Worm (Caenorhabditis elegans) whole organism, midembryonic: ENCODE results near the gene adm-4.

Source experiments
- T22C8.4 ChIP-seq: fragments of 200-800 bp; sonication (Bioruptor generic); IDR thresholded peaks from 2 replicates; pipeline ENCODE4 v1.3.6; 2022; ENCODE audit warnings: missing genetic modification characterization, missing compliant biosample characterization
- cog-1 ChIP-seq: sonication (generic microtip); optimal IDR thresholded peaks from 2 replicates; lab custom pipeline; 2016; ENCODE audit warnings: missing genetic modification characterization, missing compliant biosample characterization
- flt-1 ChIP-seq: fragments of 200-800 bp; sonication (Bioruptor generic); IDR thresholded peaks from 2 replicates; pipeline ENCODE4 v1.3.6; 2022; ENCODE audit warnings: missing genetic modification characterization, missing compliant biosample characterization
- klf-2 ChIP-seq: fragments of 200-800 bp; sonication (Bioruptor generic); conservative IDR thresholded peaks from 2 replicates; pipeline ENCODE4 v1.3.6; 2022; ENCODE audit warnings: missing genetic modification reagents, missing genetic modification characterization, missing compliant biosample characterization
- med-1 ChIP-seq: sonication (generic microtip); optimal IDR thresholded peaks from 2 replicates; lab custom pipeline; 2017; ENCODE audit warnings: missing genetic modification characterization, mild to moderate bottlenecking, missing compliant biosample characterization, antibody characterized with exemption, missing genetic modification reagents; ENCODE audit not compliant: insufficient read depth
- ref-1 ChIP-seq: fragments of 200-800 bp; sonication (Bioruptor generic); conservative IDR thresholded peaks from 2 replicates; pipeline ENCODE4 v1.3.6; 2022; ENCODE audit warnings: missing genetic modification reagents, missing genetic modification characterization, missing compliant biosample characterization
- tab-1 ChIP-seq: fragments of 200-800 bp; sonication (Bioruptor generic); IDR thresholded peaks from 2 replicates; pipeline ENCODE4 v1.3.6; 2022; ENCODE audit warnings: missing genetic modification characterization, missing compliant biosample characterization
- ztf-23 ChIP-seq: fragments of 200-800 bp; sonication (Bioruptor generic); IDR thresholded peaks from 2 replicates; pipeline ENCODE4 v1.3.6; 2022; ENCODE audit warnings: missing genetic modification reagents, missing genetic modification characterization, missing compliant biosample characterization
- ztf-29 ChIP-seq: fragments of 200-800 bp; sonication (Bioruptor generic); IDR thresholded peaks from 2 replicates; pipeline ENCODE4 v1.3.6; 2022; ENCODE audit warnings: missing genetic modification reagents, missing genetic modification characterization, missing compliant biosample characterization

adm-4 gene

DNA sequence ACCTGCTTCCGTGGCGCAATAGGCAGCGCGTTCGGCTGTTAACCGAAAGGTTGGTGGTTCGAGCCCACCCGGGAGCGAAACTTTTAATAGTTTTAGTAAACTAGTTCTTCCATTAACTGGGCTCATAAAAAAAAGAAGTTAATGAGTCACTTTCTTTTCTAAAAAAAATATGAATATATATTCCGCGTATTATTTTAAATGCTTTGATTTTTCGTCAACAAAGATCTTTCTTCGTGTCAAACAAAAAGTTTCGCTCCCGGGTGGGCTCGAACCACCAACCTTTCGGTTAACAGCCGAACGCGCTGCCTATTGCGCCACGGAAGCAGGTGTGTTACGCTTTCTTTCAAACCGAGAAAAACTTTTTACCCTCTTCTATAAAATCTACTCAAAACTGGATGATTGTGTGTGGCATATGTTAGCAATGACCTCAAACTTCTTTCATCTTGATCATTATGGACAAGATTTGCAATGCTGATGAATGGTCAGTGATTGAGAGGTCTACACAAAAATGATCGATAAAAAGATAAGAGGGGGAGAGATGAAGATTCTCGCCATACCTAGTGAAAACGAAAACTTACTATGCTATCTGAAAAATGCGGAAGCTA, 24.3 kb downstream of the adm-4 start:
- 0 out of 2 replicates have a peak, but pooled peaks have one; percentile 26 for TF ChIP-seq flt-1 (GFP tag; lab: Robert Waterston, UW)
- no peak for TF ChIP-seq klf-2 (GFP tag; lab: Robert Waterston, UW)
- no peak for TF ChIP-seq med-1 (GFP tag; lab: Kevin White, UChicago)
- TF ChIP-seq T22C8.4 (GFP tag; lab: Robert Waterston, UW): no peak
- 0 out of 2 replicates have a peak, but pooled peaks have one; percentile 31 for TF ChIP-seq tab-1 (GFP tag; lab: Robert Waterston, UW)
- TF ChIP-seq ref-1 (GFP tag; lab: Robert Waterston, UW): no peak
- TF ChIP-seq ztf-23 (GFP tag; lab: Robert Waterston, UW): 0 out of 2 replicates have a peak, but pooled peaks have one; percentile 10
- no peak for TF ChIP-seq cog-1 (tag; lab: Kevin White, UChicago)
- TF ChIP-seq ztf-29: no peak

DNA sequence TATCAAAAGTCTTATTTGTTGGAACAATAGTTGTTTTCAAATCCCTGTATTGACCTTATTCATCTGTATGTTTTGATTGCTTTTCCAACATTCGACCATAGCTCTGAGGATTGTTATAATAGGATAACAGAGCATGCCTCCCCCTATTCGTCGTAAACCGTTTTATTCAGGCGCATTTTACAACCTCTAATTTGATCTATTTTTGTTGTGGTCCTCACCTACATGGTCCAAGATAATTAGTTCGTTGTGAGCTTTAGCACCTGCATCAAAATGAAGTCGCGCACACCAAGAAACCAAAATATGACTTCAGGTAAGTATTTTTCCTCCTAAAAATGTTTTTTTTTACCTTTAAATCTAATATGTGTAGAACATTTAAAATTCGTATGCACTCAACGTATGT, 45.3 kb downstream of the adm-4 start, which contains the start of gene deg-1:
TSS of gene deg-1 (plus strand) at position 301 of the 400 bp plus-strand sequence.
- TF ChIP-seq T22C8.4 (GFP tag; lab: Robert Waterston, UW) (no peak), klf-2 (GFP tag; lab: Robert Waterston, UW) (no peak), med-1 (GFP tag; lab: Kevin White, UChicago) (no peak), cog-1 (tag; lab: Kevin White, UChicago) (no peak), ref-1 (GFP tag; lab: Robert Waterston, UW) (no peak), flt-1 (GFP tag; lab: Robert Waterston, UW) (no peak), ztf-29 (no peak), tab-1 (GFP tag; lab: Robert Waterston, UW) (no peak), ztf-23 (GFP tag; lab: Robert Waterston, UW) (no peak)

DNA sequence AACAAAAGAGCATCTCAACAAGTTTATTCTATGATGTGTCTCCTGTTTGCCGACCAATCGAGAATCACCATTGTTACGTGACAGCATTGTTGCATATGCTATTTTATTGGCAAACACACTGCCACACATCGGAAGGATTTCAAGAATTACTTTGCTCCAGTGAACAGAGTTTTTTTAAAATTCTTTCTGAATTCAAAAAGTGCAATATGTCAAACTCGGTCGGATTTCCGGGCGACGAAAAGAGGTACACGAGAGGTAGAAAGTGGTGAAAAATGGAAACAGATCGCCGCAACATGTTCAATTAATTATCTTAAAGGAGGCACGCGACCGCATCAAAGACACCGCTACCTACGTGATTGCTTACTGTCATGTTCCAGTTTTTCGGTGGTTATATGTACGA, 48.0 kb downstream of the adm-4 start:
- TF ChIP-seq tab-1 (GFP tag; lab: Robert Waterston, UW) (no peak), flt-1 (GFP tag; lab: Robert Waterston, UW) (no peak), T22C8.4 (GFP tag; lab: Robert Waterston, UW) (no peak), med-1 (GFP tag; lab: Kevin White, UChicago) (no peak), ztf-29 (no peak), ztf-23 (GFP tag; lab: Robert Waterston, UW) (no peak), ref-1 (GFP tag; lab: Robert Waterston, UW) (no peak), cog-1 (tag; lab: Kevin White, UChicago) (no peak), klf-2 (GFP tag; lab: Robert Waterston, UW) (no peak)

DNA sequence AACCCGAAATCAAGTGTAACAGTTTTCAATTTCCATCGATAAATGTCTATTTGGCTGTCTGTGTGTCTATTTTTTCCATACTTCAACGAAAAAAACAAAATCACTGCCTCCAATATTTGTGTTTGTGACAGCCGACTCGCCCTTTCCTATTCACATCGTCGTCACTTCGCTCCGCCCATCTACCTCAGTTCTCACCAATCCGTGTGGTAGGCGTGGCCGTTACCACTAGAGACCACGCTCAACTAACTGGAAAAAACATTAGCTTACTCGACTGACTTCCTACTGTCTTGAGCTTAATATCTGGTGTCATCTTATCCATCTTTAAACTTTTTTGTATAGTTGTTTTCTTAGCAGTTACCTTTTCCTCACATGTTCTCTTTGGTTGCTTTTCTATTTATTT, 52.7 kb downstream of the adm-4 start:
- no peak for TF ChIP-seq cog-1 (tag; lab: Kevin White, UChicago)
- no peak for TF ChIP-seq ref-1 (GFP tag; lab: Robert Waterston, UW)
- no peak for TF ChIP-seq flt-1 (GFP tag; lab: Robert Waterston, UW)
- TF ChIP-seq ztf-23 (GFP tag; lab: Robert Waterston, UW): no peak
- TF ChIP-seq ztf-29: no peak
- TF ChIP-seq klf-2 (GFP tag; lab: Robert Waterston, UW): no peak
- no peak for TF ChIP-seq T22C8.4 (GFP tag; lab: Robert Waterston, UW)
- TF ChIP-seq tab-1 (GFP tag; lab: Robert Waterston, UW): no peak
- TF ChIP-seq med-1 (GFP tag; lab: Kevin White, UChicago): no peak
